Fruit fly (Drosophila melanogaster): ENCODE measurements around the gene CG33290.
A peak's percentile ranks its signal among the peaks of the same experiment; 100 is the strongest.

Gene CG33290

dm6 chr3L:21507354-21507928, 34.7 kb upstream of the CG33290 start, which contains the start of the genes Glg1 and M6 (continued):
- TF ChIP-seq CG11723 (GFP tag; optimal IDR thresholded peaks at IDR 0.05) (peak; percentile 14), jumu (GFP tag; optimal IDR thresholded peaks at IDR 0.05) (peak; percentile 60), Jarid2 (GFP tag; optimal IDR thresholded peaks at IDR 0.05) (peak; percentile 40), gce (GFP tag; IDR thresholded peaks at IDR 0.05) (no peak), Dip3 (GFP tag; optimal IDR thresholded peaks at IDR 0.05) (peak; percentile 63), CG17802 (tag; optimal IDR thresholded peaks at IDR 0.05) (peak; percentile 18), vvl (GFP tag; IDR thresholded peaks at IDR 0.05) (peak; percentile 64; the same call in 1 of the 2 replicates)

DNA sequence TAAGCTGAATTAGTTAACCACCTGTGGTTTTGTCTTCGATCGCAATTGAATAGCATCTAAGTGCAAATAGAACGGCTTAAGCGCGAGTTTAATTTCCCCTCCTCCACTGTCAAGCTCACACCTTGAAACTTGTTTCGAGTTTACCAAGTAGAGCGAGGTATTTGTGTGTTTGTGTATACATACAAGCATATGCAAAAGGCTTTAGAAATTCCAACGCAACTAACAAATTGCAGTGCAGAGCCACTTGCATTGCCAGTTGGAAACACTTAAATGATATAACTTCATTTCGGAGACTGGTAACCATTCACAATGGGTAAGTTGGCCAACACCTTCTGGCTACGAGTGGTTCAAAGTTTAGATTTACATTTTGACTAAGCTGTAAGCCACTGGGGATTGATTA, 34.2 kb upstream of the CG33290 start:
- TF ChIP-seq Atf-2 (GFP tag; optimal IDR thresholded peaks at IDR 0.05): no peak
- peak; percentile 65 for TF ChIP-seq CG2712 (tag; optimal IDR thresholded peaks at IDR 0.05)
- peak; percentile 73 for TF ChIP-seq sd (tag; optimal IDR thresholded peaks at IDR 0.05)
- no peak for TF ChIP-seq NFAT (GFP tag; IDR thresholded peaks at IDR 0.05)
- TF ChIP-seq exex (tag; optimal IDR thresholded peaks at IDR 0.05): no peak
- no peak for TF ChIP-seq Gug (GFP tag; IDR thresholded peaks at IDR 0.05)
- no peak for TF ChIP-seq CG8765 (GFP tag; IDR thresholded peaks at IDR 0.05)
- peak; percentile 30 for TF ChIP-seq cg (GFP tag; optimal IDR thresholded peaks at IDR 0.05)
- TF ChIP-seq Trl (optimal IDR thresholded peaks at IDR 0.05): no peak
- no peak for TF ChIP-seq Trl (GFP tag; optimal IDR thresholded peaks at IDR 0.05)
- TF ChIP-seq ind (GFP tag; optimal IDR thresholded peaks at IDR 0.05): no peak
- no peak for TF ChIP-seq CG13624 (GFP tag; optimal IDR thresholded peaks at IDR 0.05)
- no peak for TF ChIP-seq CG4617 (GFP tag; optimal IDR thresholded peaks at IDR 0.05; ENCODE audit: borderline replicate concordance)
- no peak for TF ChIP-seq CG8388 (GFP tag; optimal IDR thresholded peaks at IDR 0.05)
- no peak for TF ChIP-seq CG9876 (GFP tag; optimal IDR thresholded peaks at IDR 0.05)
- no peak for TF ChIP-seq Dad (GFP tag; optimal IDR thresholded peaks at IDR 0.05)
- no peak for TF ChIP-seq CG31441 (GFP tag; IDR thresholded peaks at IDR 0.05)
- TF ChIP-seq en (GFP tag; optimal IDR thresholded peaks at IDR 0.05): no peak
- no peak for TF ChIP-seq z (GFP tag; IDR thresholded peaks at IDR 0.05)
- TF ChIP-seq CG2199 (GFP tag; IDR thresholded peaks at IDR 0.05): 0 out of 3 replicates have a peak, but pooled peaks have one; percentile 29
- no peak for TF ChIP-seq CG3838 (GFP tag; optimal IDR thresholded peaks at IDR 0.05)
- TF ChIP-seq CG4282 (GFP tag; optimal IDR thresholded peaks at IDR 0.05): no peak
- no peak for TF ChIP-seq fd102C (GFP tag; optimal IDR thresholded peaks at IDR 0.05)
- TF ChIP-seq sr (GFP tag; IDR thresholded peaks at IDR 0.05): no peak
- no peak for TF ChIP-seq Drgx (GFP tag; IDR thresholded peaks at IDR 0.05)
- no peak for TF ChIP-seq scrt (GFP tag; optimal IDR thresholded peaks at IDR 0.05)
- TF ChIP-seq yki (optimal IDR thresholded peaks at IDR 0.05): no peak
- TF ChIP-seq fd3F (GFP tag; optimal IDR thresholded peaks at IDR 0.05): no peak
- TF ChIP-seq grn (GFP tag; optimal IDR thresholded peaks at IDR 0.05): no peak
- TF ChIP-seq HmgZ (tag; optimal IDR thresholded peaks at IDR 0.05): no peak
- no peak for TF ChIP-seq CG16813 (GFP tag; IDR thresholded peaks at IDR 0.05; ENCODE audit: partially characterized antibody)
- peak; percentile 35 for TF ChIP-seq MESR4 (GFP tag; optimal IDR thresholded peaks at IDR 0.05)
- no peak for TF ChIP-seq H2.0 (GFP tag; IDR thresholded peaks at IDR 0.05)
- no peak for TF ChIP-seq CG13775 (GFP tag; optimal IDR thresholded peaks at IDR 0.05)
- TF ChIP-seq CG16815 (GFP tag; optimal IDR thresholded peaks at IDR 0.05): no peak
- no peak for TF ChIP-seq CrebB (tag; optimal IDR thresholded peaks at IDR 0.05)
- TF ChIP-seq aop (GFP tag; IDR thresholded peaks at IDR 0.05): no peak
- TF ChIP-seq Chrac-16 (GFP tag; optimal IDR thresholded peaks at IDR 0.05): no peak
- TF ChIP-seq CG14710 (tag; optimal IDR thresholded peaks at IDR 0.05): no peak
- TF ChIP-seq kni (GFP tag; optimal IDR thresholded peaks at IDR 0.05): peak; percentile 30
- no peak for TF ChIP-seq knrl (GFP tag; IDR thresholded peaks at IDR 0.05; ENCODE audit: partially characterized antibody)
- TF ChIP-seq gt (GFP tag; IDR thresholded peaks at IDR 0.05): no peak
- TF ChIP-seq Pdp1 (GFP tag; optimal IDR thresholded peaks at IDR 0.05): peak in 1 of 2 experiments; percentile 5
- TF ChIP-seq p53 (GFP tag; optimal IDR thresholded peaks at IDR 0.05): no peak

Measured in whole organism, embryonic.